Fruit fly (Drosophila melanogaster): ENCODE results near the gene CG17260.
A peak's percentile ranks its signal among the peaks of the same experiment; 100 is the strongest.

Gene CG17260

DNA sequence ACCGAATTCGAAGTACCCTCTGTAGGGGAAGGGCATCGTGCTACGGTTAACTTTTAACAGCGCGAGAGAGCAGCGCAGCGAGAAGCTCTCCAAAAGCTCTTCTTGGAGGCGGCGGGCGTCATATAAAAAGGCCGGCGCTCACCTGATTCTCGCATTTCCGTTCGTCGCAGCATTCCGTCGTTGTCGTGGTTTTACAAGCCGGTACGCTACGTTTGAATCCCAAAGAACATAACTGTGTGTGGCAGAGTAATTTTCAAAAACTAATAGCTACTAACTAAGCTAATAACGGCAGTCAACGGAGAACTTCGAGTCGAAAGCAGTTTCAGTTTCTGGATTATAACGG lies 19.4 kb downstream of the CG17260 start, which contains the start of gene FASN1 (continued):
- TF ChIP-seq BtbVII (GFP tag; optimal IDR thresholded peaks at IDR 0.05): no peak
- 0 out of 3 replicates have a peak, but pooled peaks have one; percentile 29 for TF ChIP-seq CG6791 (GFP tag; IDR thresholded peaks at IDR 0.05; ENCODE audit: partially characterized antibody)
- TF ChIP-seq CG15269 (tag; optimal IDR thresholded peaks at IDR 0.05): peak; percentile 20
- TF ChIP-seq abd-A (tag; optimal IDR thresholded peaks at IDR 0.05): no peak
- no peak for TF ChIP-seq fd102C (GFP tag; optimal IDR thresholded peaks at IDR 0.05)
- 0 out of 3 replicates have a peak, but pooled peaks have one; percentile 49 for TF ChIP-seq hb (GFP tag; IDR thresholded peaks at IDR 0.05; ENCODE audit: partially characterized antibody)
- TF ChIP-seq CG6765 (GFP tag; optimal IDR thresholded peaks at IDR 0.05): no peak
- TF ChIP-seq prd (optimal IDR thresholded peaks at IDR 0.05): no peak
- TF ChIP-seq prd (GFP tag; IDR thresholded peaks at IDR 0.05): no peak
- TF ChIP-seq sd (tag; optimal IDR thresholded peaks at IDR 0.05): peak; percentile 39
- peak; percentile 25; the same call in 1 of the 2 replicates for TF ChIP-seq inv (GFP tag; IDR thresholded peaks at IDR 0.05; ENCODE audit: partially characterized antibody)
- TF ChIP-seq Dip2 (GFP tag; IDR thresholded peaks at IDR 0.05): no peak
- no peak for TF ChIP-seq lmd (GFP tag; IDR thresholded peaks at IDR 0.05)
- TF ChIP-seq Deaf1 (tag; optimal IDR thresholded peaks at IDR 0.05): peak; percentile 11
- no peak for TF ChIP-seq CG11696 (GFP tag; IDR thresholded peaks at IDR 0.05)
- TF ChIP-seq Hr51 (GFP tag; optimal IDR thresholded peaks at IDR 0.05): no peak
- TF ChIP-seq CG3847 (GFP tag; IDR thresholded peaks at IDR 0.05): no peak
- no peak for TF ChIP-seq Atf3 (GFP tag; optimal IDR thresholded peaks at IDR 0.05)
- no peak for TF ChIP-seq bcd (GFP tag; optimal IDR thresholded peaks at IDR 0.05)
- peak; percentile 92 for TF ChIP-seq Med (GFP tag)
- TF ChIP-seq usp (GFP tag; optimal IDR thresholded peaks at IDR 0.05): no peak
- peak; percentile 23 for TF ChIP-seq CG5180 (GFP tag; optimal IDR thresholded peaks at IDR 0.05)
- no peak for TF ChIP-seq CG5953 (GFP tag; IDR thresholded peaks at IDR 0.05)
- no peak for TF ChIP-seq hkb (optimal IDR thresholded peaks at IDR 0.05)
- TF ChIP-seq hkb (GFP tag; IDR thresholded peaks at IDR 0.05): peak; percentile 50; the same call in 1 of the 2 replicates
- peak; percentile 28 for TF ChIP-seq wek (GFP tag; optimal IDR thresholded peaks at IDR 0.05)
- peak; percentile 40 for TF ChIP-seq sug (tag; optimal IDR thresholded peaks at IDR 0.05)
- TF ChIP-seq CG42726 (GFP tag; IDR thresholded peaks at IDR 0.05; ENCODE audit: partially characterized antibody): 0 out of 2 replicates have a peak, but pooled peaks have one; percentile 31
- TF ChIP-seq mirr (GFP tag; optimal IDR thresholded peaks at IDR 0.05): peak; percentile 62
- TF ChIP-seq sisA (GFP tag; IDR thresholded peaks at IDR 0.05): no peak
- 0 out of 3 replicates have a peak, but pooled peaks have one; percentile 22 for TF ChIP-seq Opbp (GFP tag; IDR thresholded peaks at IDR 0.05; ENCODE audit: partially characterized antibody)
- TF ChIP-seq Dfd (GFP tag; optimal IDR thresholded peaks at IDR 0.05): no peak
- no peak for TF ChIP-seq Eip74EF (GFP tag; optimal IDR thresholded peaks at IDR 0.05)
- no peak for TF ChIP-seq pan (optimal IDR thresholded peaks at IDR 0.05)
- no peak for TF ChIP-seq pan (GFP tag; optimal IDR thresholded peaks at IDR 0.05 in 1 of 2, IDR thresholded peaks at IDR 0.05 in 1 of 2)
- TF ChIP-seq Taf1 (GFP tag; IDR thresholded peaks at IDR 0.05): no peak
- no peak for TF ChIP-seq CG7786 (GFP tag; optimal IDR thresholded peaks at IDR 0.05)
- peak; percentile 14 for TF ChIP-seq HHEX (GFP tag; optimal IDR thresholded peaks at IDR 0.05)

DNA sequence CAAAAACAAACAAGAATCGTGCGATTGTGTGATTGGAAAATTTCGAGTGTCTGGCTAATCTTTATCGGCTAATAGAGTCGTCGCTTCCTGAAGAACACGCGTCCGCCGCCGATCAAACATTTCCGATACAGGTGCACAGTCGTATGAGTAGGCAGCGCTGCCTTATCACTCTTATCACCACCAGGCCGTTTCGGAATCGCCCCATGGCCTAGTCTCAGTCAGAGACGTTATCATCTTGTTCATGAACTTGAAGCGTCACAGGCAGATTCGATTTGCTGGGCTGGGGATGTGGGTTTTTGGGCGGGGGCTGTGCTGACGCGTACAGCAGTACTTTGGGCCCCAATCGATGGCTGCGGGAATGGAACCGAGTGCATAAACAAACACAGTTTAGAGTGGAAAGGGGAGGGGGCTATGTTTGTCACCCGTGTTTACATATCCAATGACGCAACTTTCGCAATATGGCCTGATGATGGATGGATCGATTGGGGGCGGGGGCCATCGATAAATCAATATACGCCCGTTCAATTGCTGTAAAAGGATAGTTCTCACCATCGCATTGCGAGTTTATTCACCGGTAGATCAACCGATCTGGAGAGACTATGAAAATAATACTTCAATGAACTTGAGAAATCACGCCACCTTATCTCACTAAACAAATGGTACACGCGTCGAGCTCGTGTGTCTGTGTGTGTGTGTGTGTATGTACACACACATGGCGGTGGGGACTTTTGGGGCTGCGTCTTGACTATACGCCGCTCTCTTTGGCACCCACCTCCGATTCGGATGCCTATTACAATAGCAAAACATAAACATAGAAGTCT lies 21.1 kb downstream of the CG17260 start:
- TF ChIP-seq CG8290 (GFP tag; optimal IDR thresholded peaks at IDR 0.05) (no peak), CG8290 (tag; optimal IDR thresholded peaks at IDR 0.05) (peak in 1 of 2 experiments; percentile 18), stc (GFP tag; IDR thresholded peaks at IDR 0.05) (0 out of 2 replicates have a peak, but pooled peaks have one; percentile 10), chinmo (GFP tag; IDR thresholded peaks at IDR 0.05; ENCODE audit: partially characterized antibody) (0 out of 4 replicates have a peak, but pooled peaks have one; percentile 37), Fer1 (GFP tag; optimal IDR thresholded peaks at IDR 0.05) (peak; percentile 28), ERR (GFP tag; optimal IDR thresholded peaks at IDR 0.05) (no peak), org-1 (GFP tag; optimal IDR thresholded peaks at IDR 0.05) (peak; percentile 2), lab (GFP tag; optimal IDR thresholded peaks at IDR 0.05) (peak; percentile 76), tna (GFP tag; IDR thresholded peaks at IDR 0.05; ENCODE audit: partially characterized antibody) (no peak), CG5180 (GFP tag; optimal IDR thresholded peaks at IDR 0.05) (peak; percentile 15), zfh2 (GFP tag; optimal IDR thresholded peaks at IDR 0.05) (no peak), mirr (GFP tag; optimal IDR thresholded peaks at IDR 0.05) (peak; percentile 94), CG13296 (GFP tag; optimal IDR thresholded peaks at IDR 0.05) (peak; percentile 36), kay (GFP tag; optimal IDR thresholded peaks at IDR 0.05) (peak; percentile 41)

Data from whole organism, embryonic.